Worm (Caenorhabditis elegans) whole organism, late embryonic: ENCODE results near the gene Y46H3C.7.

Experiments used
- K02D7.2 ChIP-seq: sonication (generic microtip); optimal IDR thresholded peaks from 2 replicates; lab custom pipeline; 2017; ENCODE audit warnings: mild to moderate bottlenecking, missing genetic modification characterization, missing compliant biosample characterization
- K09A11.1 ChIP-seq: sonication (generic microtip); optimal IDR thresholded peaks from 2 replicates; lab custom pipeline; 2017; ENCODE audit warnings: antibody characterized with exemption, mild to moderate bottlenecking, missing genetic modification characterization, missing compliant biosample characterization; ENCODE audit not compliant: insufficient read depth
- eyg-1 ChIP-seq: sonication (generic microtip); optimal IDR thresholded peaks from 2 replicates; lab custom pipeline; 2016; ENCODE audit warnings: missing genotype, missing genetic modification characterization, missing compliant biosample characterization
- pat-9 ChIP-seq: fragments of 200-800 bp; sonication (Bioruptor generic); optimal IDR thresholded peaks from 2 replicates; lab custom pipeline; 2018; ENCODE audit warnings: mild to moderate bottlenecking, missing genetic modification characterization, moderate library complexity, missing compliant biosample characterization
- syd-9 ChIP-seq: sonication (generic microtip); optimal IDR thresholded peaks from 2 replicates; lab custom pipeline; 2016; ENCODE audit warnings: mild to moderate bottlenecking, missing genetic modification characterization, moderate library complexity, missing compliant biosample characterization

The Y46H3C.7 gene

DNA sequence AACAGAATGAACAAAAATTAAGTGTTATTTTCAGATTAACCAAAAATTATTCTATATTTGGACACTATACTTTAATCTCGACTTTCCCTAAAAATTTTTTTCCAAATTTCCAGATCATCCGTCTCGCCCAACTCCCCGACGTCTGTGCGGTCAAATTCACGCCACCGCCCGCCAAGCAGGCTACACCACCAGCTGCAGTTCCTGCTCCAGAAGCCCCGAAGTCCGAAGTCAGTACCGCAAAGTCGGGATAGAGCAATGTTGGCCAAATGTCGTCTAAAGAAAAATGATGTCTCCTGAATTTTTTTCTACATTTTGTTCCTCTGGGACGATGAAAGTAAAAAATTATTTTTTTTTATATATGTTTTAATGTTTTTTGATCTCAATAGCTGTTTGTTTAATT is 51.1 kb downstream of the Y46H3C.7 start:
- TF ChIP-seq pat-9 (no peak), eyg-1 (tag; lab: Kevin White, UChicago) (no peak), K09A11.1 (tag; lab: Kevin White, UChicago) (no peak), K02D7.2 (tag; lab: Kevin White, UChicago) (no peak), syd-9 (tag; lab: Kevin White, UChicago) (no peak)
